Fruit fly (Drosophila melanogaster) whole organism, pupa: ENCODE measurements around the gene Uqcc1.
A peak's percentile ranks its signal among the peaks of the same experiment; 100 is the strongest.

ENCODE experiments used
- CG10348 ChIP-seq: fragments of 200-800 bp; sonication (Bioruptor generic); IDR thresholded peaks from 2 replicates; pipeline ENCODE4 v1.3.6; 2022; ENCODE audit warnings: missing biosample characterization, missing genetic modification characterization
- CG12605 ChIP-seq: fragments of 200-800 bp; sonication (Bioruptor generic); IDR thresholded peaks from 2 replicates; pipeline ENCODE4 v1.3.6; 2022; ENCODE audit warnings: missing biosample characterization, missing genetic modification characterization
- CG17806 ChIP-seq: fragments of 200-800 bp; sonication (Bioruptor generic); optimal IDR thresholded peaks from 2 replicates; lab custom pipeline; 2018; ENCODE audit warnings: missing biosample characterization, mild to moderate bottlenecking, missing genetic modification characterization, moderate library complexity
- CG32121 ChIP-seq: fragments of 200-800 bp; sonication (Bioruptor generic); IDR thresholded peaks from 2 replicates; pipeline ENCODE4 v1.3.6; 2022; ENCODE audit warnings: missing biosample characterization, missing genetic modification characterization
- CG34367 ChIP-seq: fragments of 200-800 bp; sonication (Bioruptor generic); optimal IDR thresholded peaks from 2 replicates; lab custom pipeline; 2018; ENCODE audit warnings: missing biosample characterization, mild to moderate bottlenecking, missing genetic modification characterization
- CG4496 ChIP-seq: fragments of 200-800 bp; sonication (Bioruptor generic); IDR thresholded peaks from 3 replicates; pipeline ENCODE4 v1.3.6; 2022; ENCODE audit warnings: missing biosample characterization, missing genetic modification characterization
- CG8159 ChIP-seq: fragments of 200-800 bp; sonication (Bioruptor generic); optimal IDR thresholded peaks from 3 replicates; lab custom pipeline; 2018; ENCODE audit warnings: missing biosample characterization, mild to moderate bottlenecking, missing genetic modification characterization, moderate library complexity
- CG8301 ChIP-seq: fragments of 200-800 bp; sonication (Bioruptor generic); optimal IDR thresholded peaks from 2 replicates; lab custom pipeline; 2018; ENCODE audit warnings: missing biosample characterization, mild to moderate bottlenecking, missing genetic modification characterization
- EcR ChIP-seq: fragments of 200-800 bp; sonication (Bioruptor generic); optimal IDR thresholded peaks from 3 replicates; lab custom pipeline; 2019; ENCODE audit warnings: missing biosample characterization, missing genetic modification characterization, mild to moderate bottlenecking, moderate library complexity, missing genetic modification reagents
- Snoo ChIP-seq: fragments of 200-800 bp; sonication (Bioruptor generic); optimal IDR thresholded peaks from 3 replicates; lab custom pipeline; 2017; ENCODE audit warnings: missing biosample characterization, mild to moderate bottlenecking, missing genetic modification characterization, inconsistent platforms
- fd96Ca ChIP-seq: fragments of 200-800 bp; sonication (Bioruptor generic); IDR thresholded peaks from 3 replicates; pipeline ENCODE4 v1.3.6; 2022; ENCODE audit warnings: missing biosample characterization, missing genetic modification characterization
- gl ChIP-seq: fragments of 200-800 bp; sonication (Bioruptor generic); optimal IDR thresholded peaks from 2 replicates; lab custom pipeline; 2018; ENCODE audit warnings: missing biosample characterization, mild to moderate bottlenecking, missing genetic modification characterization
- rn ChIP-seq: fragments of 200-800 bp; sonication (Bioruptor generic); IDR thresholded peaks from 2 replicates; pipeline ENCODE4 v1.3.6; 2022; ENCODE audit warnings: missing biosample characterization, missing genetic modification characterization

DNA sequence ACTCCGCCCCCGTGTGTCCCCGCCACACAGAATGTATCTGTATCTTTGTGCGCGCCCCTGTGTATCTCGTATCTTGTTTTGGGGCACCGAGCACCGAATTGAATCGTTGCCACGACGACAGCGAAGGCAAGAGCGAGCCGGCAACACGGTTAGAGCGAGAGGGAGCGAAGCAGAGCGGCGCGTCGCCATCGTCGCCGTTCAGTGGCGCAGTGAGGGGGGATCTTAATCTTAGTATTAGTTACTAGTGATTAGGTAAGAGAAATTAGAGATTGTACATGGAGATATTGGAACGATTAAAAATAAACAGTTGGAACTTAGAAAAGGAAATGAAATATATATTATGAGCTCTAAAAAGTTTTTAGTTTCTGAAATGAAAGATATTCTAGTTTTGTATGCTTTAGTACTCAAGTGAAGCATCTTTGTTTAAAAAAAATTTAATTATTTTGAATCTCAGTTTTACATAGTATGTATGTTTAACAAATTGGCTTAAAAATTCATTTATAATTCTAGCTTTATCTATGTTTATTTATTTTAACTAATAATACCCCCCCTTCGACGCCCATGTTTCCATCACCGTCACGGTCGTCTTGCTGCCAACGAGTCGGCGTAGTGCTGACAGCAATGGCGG lies 31.1 kb upstream of the Uqcc1 start:
- TF ChIP-seq CG17806 (tag; lab: Kevin White, UChicago) (peak; percentile 67), CG8159 (tag; lab: Kevin White, UChicago) (peak; percentile 91), rn (GFP tag; lab: Robert Waterston, UW) (0 out of 2 replicates have a peak, but pooled peaks have one; percentile 19), CG4496 (GFP tag; lab: Robert Waterston, UW) (0 out of 3 replicates have a peak, but pooled peaks have one; percentile 28), CG8301 (tag; lab: Kevin White, UChicago) (peak; percentile 81), CG10348 (GFP tag; lab: Robert Waterston, UW) (0 out of 2 replicates have a peak, but pooled peaks have one; percentile 6), CG34367 (tag; lab: Kevin White, UChicago) (peak; percentile 30), EcR (GFP tag; lab: Kevin White, UChicago) (no peak), CG32121 (GFP tag; lab: Robert Waterston, UW) (peak; percentile 78), gl (tag; lab: Kevin White, UChicago) (peak; percentile 13), fd96Ca (GFP tag; lab: Robert Waterston, UW) (peak; percentile 63; the same call in 1 of the 3 replicates), CG12605 (GFP tag; lab: Robert Waterston, UW) (no peak), Snoo (tag; lab: Kevin White, UChicago) (peak; percentile 76)
